Worm (Caenorhabditis elegans) whole organism, L1 larva: ENCODE measurements around the gene best-19.

ENCODE experiments used
- Y116A8C.19 ChIP-seq: sonication (generic microtip); optimal IDR thresholded peaks from 2 replicates; lab custom pipeline; 2016; ENCODE audit warnings: missing compliant biosample characterization, missing genetic modification characterization, borderline replicate concordance
- ceh-82 ChIP-seq, 3 experiments: fragments of 150-350 bp in 1 of 3; sonication (generic microtip) in 2 of 3; optimal IDR thresholded peaks; 2 replicates each; lab custom pipeline; 2014 to 2017; ENCODE audit warnings: missing biosample characterization in 3 of 3, missing genetic modification characterization in 3 of 3
- egl-27 ChIP-seq, 2 experiments: fragments of 150-350 bp in 1 of 2; sonication (generic microtip); optimal IDR thresholded peaks; 3 replicates each; lab custom pipeline; 2017 to 2018; ENCODE audit warnings: missing biosample characterization in 2 of 2, missing genetic modification characterization in 2 of 2, missing genetic modification reagents in 2 of 2
- mep-1 ChIP-seq: fragments of 150-350 bp; optimal IDR thresholded peaks from 2 replicates; lab custom pipeline; 2014; ENCODE audit warnings: missing biosample characterization, missing genetic modification characterization
- nhr-28 ChIP-seq: fragments of 150-350 bp; optimal IDR thresholded peaks from 2 replicates; lab custom pipeline; 2014; ENCODE audit warnings: missing biosample characterization, missing genetic modification characterization
- nhr-71 ChIP-seq: sonication (generic microtip); optimal IDR thresholded peaks from 2 replicates; lab custom pipeline; 2016; ENCODE audit warnings: mild to moderate bottlenecking, missing genetic modification characterization, moderate library complexity, missing compliant biosample characterization
- nhr-90 ChIP-seq: sonication (generic microtip); optimal IDR thresholded peaks from 2 replicates; lab custom pipeline; 2016; ENCODE audit warnings: mild to moderate bottlenecking, missing genetic modification characterization, missing compliant biosample characterization; ENCODE audit not compliant: poor library complexity
- ztf-11 ChIP-seq, 2 experiments: sonication (generic microtip); optimal IDR thresholded peaks; 2 replicates each; lab custom pipeline; 2016 to 2017; ENCODE audit warnings: missing genetic modification characterization in 2 of 2, missing biosample characterization in 1 of 2, missing compliant biosample characterization in 1 of 2

ce11 chrIV:299190-299589 lies 15.7 kb downstream of the best-19 start:
- TF ChIP-seq ceh-82 (tag; optimal IDR thresholded peaks at IDR 0.05; lab: Kevin White, UChicago) (no peak), nhr-71 (tag; lab: Kevin White, UChicago) (no peak), nhr-90 (tag; lab: Kevin White, UChicago) (no peak), egl-27 (tag; optimal IDR thresholded peaks at IDR 0.05; lab: Kevin White, UChicago) (no peak), mep-1 (tag; lab: Kevin White, UChicago) (no peak), nhr-28 (tag; lab: Kevin White, UChicago) (no peak), ztf-11 (tag; optimal IDR thresholded peaks at IDR 0.05; lab: Kevin White, UChicago) (no peak), Y116A8C.19 (no peak)
